Worm (Caenorhabditis elegans): Measurements from ENCODE around the gene K10G6.5.

- no peak for TF ChIP-seq ama-1 (optimal IDR thresholded peaks at IDR 0.05)
- TF ChIP-seq tbx-11 (GFP tag; IDR thresholded peaks at IDR 0.05): no peak
- TF ChIP-seq flt-1 (GFP tag; IDR thresholded peaks at IDR 0.05): no peak
- TF ChIP-seq hmbx-1 (tag; optimal IDR thresholded peaks at IDR 0.05): no peak
- no peak for TF ChIP-seq aly-1 (tag; optimal IDR thresholded peaks at IDR 0.05)
- no peak for TF ChIP-seq ceh-13 (GFP tag; optimal IDR thresholded peaks at IDR 0.05)
- TF ChIP-seq tbx-37 (GFP tag; conservative IDR thresholded peaks at IDR 0.05): no peak
Observed at ce11 chrII:4004614-4005013, 17.6 kb downstream of the K10G6.5 start, which contains the start of gene ephx-1.

Measured in whole organism, early embryonic.